Fruit fly (Drosophila melanogaster) whole organism, prepupa: ENCODE results near the gene CG31776.

ENCODE experiments used
- Blimp-1 ChIP-seq: fragments of 200-800 bp; sonication (Bioruptor generic); optimal IDR thresholded peaks from 3 replicates; lab custom pipeline; 2017; ENCODE audit warnings: missing biosample characterization, missing genetic modification characterization, mild to moderate bottlenecking, moderate library complexity, missing genetic modification reagents
- CG11294 ChIP-seq: fragments of 200-800 bp; sonication (Bioruptor generic); IDR thresholded peaks from 2 replicates; pipeline ENCODE4 v1.3.6; 2022; ENCODE audit warnings: missing biosample characterization, missing genetic modification characterization
- CG32006 ChIP-seq: fragments of 200-800 bp; sonication (Bioruptor generic); optimal IDR thresholded peaks from 3 replicates; lab custom pipeline; 2017; ENCODE audit warnings: missing biosample characterization, mild to moderate bottlenecking, missing genetic modification characterization
- CG6163 ChIP-seq: fragments of 200-800 bp; sonication (Bioruptor generic); IDR thresholded peaks from 3 replicates; pipeline ENCODE4 v1.3.6; 2022; ENCODE audit warnings: missing biosample characterization, missing genetic modification characterization
- CG6854 ChIP-seq: fragments of 200-800 bp; sonication (Bioruptor generic); optimal IDR thresholded peaks from 2 replicates; lab custom pipeline; 2017; ENCODE audit warnings: missing biosample characterization, mild to moderate bottlenecking, missing genetic modification characterization
- CG8119 ChIP-seq: fragments of 200-800 bp; sonication (Bioruptor generic); IDR thresholded peaks from 3 replicates; pipeline ENCODE4 v1.3.6; 2022; ENCODE audit warnings: missing biosample characterization, missing genetic modification characterization
- esn ChIP-seq: fragments of 200-800 bp; sonication (Bioruptor generic); optimal IDR thresholded peaks from 2 replicates; lab custom pipeline; 2016; ENCODE audit warnings: missing biosample characterization, mild to moderate bottlenecking, missing genetic modification characterization, moderate library complexity
- pdm3 ChIP-seq: fragments of 200-800 bp; sonication (Bioruptor generic); optimal IDR thresholded peaks from 3 replicates; lab custom pipeline; 2016; ENCODE audit warnings: missing biosample characterization, missing genetic modification characterization

dm6 chr2L:3441673-3442072 is 28.3 kb upstream of the CG31776 start:
- TF ChIP-seq pdm3 (GFP tag; lab: Kevin White, UChicago) (peak; percentile 45), CG32006 (GFP tag; lab: Kevin White, UChicago) (peak; percentile 64), CG11294 (GFP tag; lab: Robert Waterston, UW) (0 out of 2 replicates have a peak, but pooled peaks have one; percentile 25), CG8119 (peak; percentile 61; the same call in 2 of the 3 replicates), CG6163 (GFP tag; lab: Robert Waterston, UW) (peak; percentile 58; the same call in 2 of the 3 replicates), CG6854 (no peak), esn (GFP tag; lab: Kevin White, UChicago) (peak; percentile 1), Blimp-1 (GFP tag; lab: Kevin White, UChicago) (no peak)
